Fruit fly (Drosophila melanogaster): Measurements from ENCODE around the gene mthl14.

dm6 chr3L:270760-271500, 23.6 kb downstream of the mthl14 start, which contains the start of gene miple2:
- TF ChIP-seq CG11762 (GFP tag; optimal IDR thresholded peaks at IDR 0.05; ENCODE audit: insufficient read depth) = peak; percentile 67
- peak; percentile 9 for TF ChIP-seq CG1621 (tag; optimal IDR thresholded peaks at IDR 0.05)
- TF ChIP-seq fd85E (GFP tag; optimal IDR thresholded peaks at IDR 0.05) = no peak
- TF ChIP-seq CG8319 (GFP tag; optimal IDR thresholded peaks at IDR 0.05) = peak; percentile 32
- TF ChIP-seq Eip93F (GFP tag; optimal IDR thresholded peaks at IDR 0.05) = no peak
- TF ChIP-seq Ets21C (GFP tag; optimal IDR thresholded peaks at IDR 0.05) = peak; percentile 45
- peak; percentile 60 for TF ChIP-seq Lpt (GFP tag; optimal IDR thresholded peaks at IDR 0.05)
- TF ChIP-seq eg (GFP tag; IDR thresholded peaks at IDR 0.05) = peak; percentile 57; the same call in 2 of the 3 replicates
- peak; percentile 43 for TF ChIP-seq CG16779 (tag; optimal IDR thresholded peaks at IDR 0.05)
- peak; percentile 86 for TF ChIP-seq CG32006 (GFP tag; optimal IDR thresholded peaks at IDR 0.05)
- TF ChIP-seq CG11902 (GFP tag; optimal IDR thresholded peaks at IDR 0.05) = no peak
- TF ChIP-seq CG4318 (GFP tag; optimal IDR thresholded peaks at IDR 0.05) = no peak
